Worm (Caenorhabditis elegans): Measurements from ENCODE around the gene srbc-3.

DNA sequence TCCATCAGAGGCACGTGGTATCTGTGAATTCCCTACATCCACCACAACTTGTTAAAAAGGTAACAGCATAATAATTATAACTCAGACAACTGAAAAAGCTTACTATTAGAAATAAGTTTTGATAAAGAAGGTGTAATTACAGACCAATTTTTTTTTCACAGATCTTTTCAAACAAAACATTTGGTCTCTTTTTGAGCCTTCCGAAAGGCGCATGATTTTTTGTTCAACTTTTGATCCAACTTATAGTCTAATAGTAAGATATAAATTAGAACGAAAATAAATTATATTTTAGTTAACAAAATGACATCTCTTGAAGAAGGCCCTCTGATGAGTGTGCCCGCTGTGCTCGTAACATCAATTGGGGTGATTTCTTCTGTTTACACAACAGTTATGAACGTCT is at the start of gene srbc-3:
- TF ChIP-seq nhr-12 (tag; optimal IDR thresholded peaks at IDR 0.05) (no peak), pha-4 (tag; optimal IDR thresholded peaks at IDR 0.05) (no peak), ztf-11 (tag; optimal IDR thresholded peaks at IDR 0.05) (no peak), sptf-1 (tag; optimal IDR thresholded peaks at IDR 0.05) (no peak)
